Worm (Caenorhabditis elegans) whole organism, L4 larva: ENCODE results near the gene pmt-1.

Experiments used
- F44E2.7 ChIP-seq: fragments of 200-800 bp; sonication (Bioruptor generic); IDR thresholded peaks from 2 replicates; pipeline ENCODE4 v2.1.2; 2022; ENCODE audit warnings: missing genetic modification characterization, missing compliant biosample characterization
- F49E8.2 ChIP-seq: sonication (generic microtip); optimal IDR thresholded peaks from 2 replicates; lab custom pipeline; 2016; ENCODE audit warnings: missing compliant biosample characterization, mild to moderate bottlenecking, missing genetic modification characterization, borderline replicate concordance
- T20F7.1 ChIP-seq: fragments of 200-800 bp; sonication (Bioruptor generic); optimal IDR thresholded peaks from 2 replicates; lab custom pipeline; 2018; ENCODE audit warnings: mild to moderate bottlenecking, missing genetic modification characterization, missing compliant biosample characterization
- Y48G9A.11 ChIP-seq: fragments of 200-800 bp; sonication (Bioruptor generic); IDR thresholded peaks from 2 replicates; pipeline ENCODE4 v1.3.6; 2022; ENCODE audit warnings: missing genetic modification reagents, missing genetic modification characterization, missing compliant biosample characterization
- Y5F2A.4 ChIP-seq: fragments of 200-800 bp; sonication (Bioruptor generic); optimal IDR thresholded peaks from 2 replicates; lab custom pipeline; 2018; ENCODE audit warnings: mild to moderate bottlenecking, missing genetic modification characterization, missing compliant biosample characterization
- ZK337.2 ChIP-seq: fragments of 200-800 bp; sonication (Bioruptor generic); IDR thresholded peaks from 2 replicates; pipeline ENCODE4 v1.3.6; 2022; ENCODE audit warnings: missing genetic modification reagents, missing genetic modification characterization, missing compliant biosample characterization
- aly-2 ChIP-seq: sonication (generic microtip); optimal IDR thresholded peaks from 2 replicates; lab custom pipeline; 2018; ENCODE audit warnings: missing biosample characterization, missing genetic modification characterization
- ama-1 ChIP-seq: fragments of 150-350 bp; optimal IDR thresholded peaks from 2 replicates; lab custom pipeline; 2014; ENCODE audit warnings: inconsistent platforms, mixed read lengths
- arid-1 ChIP-seq: fragments of 200-800 bp; sonication (Bioruptor generic); conservative IDR thresholded peaks from 2 replicates; pipeline ENCODE4 v1.3.6; 2022; ENCODE audit warnings: missing genetic modification reagents, missing genetic modification characterization, missing compliant biosample characterization
- ceh-20 ChIP-seq: fragments of 200-800 bp; sonication (Bioruptor generic); IDR thresholded peaks from 2 replicates; pipeline ENCODE4 v1.3.6; 2022; ENCODE audit warnings: missing genetic modification reagents, missing genetic modification characterization, missing compliant biosample characterization
- ceh-28 ChIP-seq: fragments of 150-350 bp; optimal IDR thresholded peaks from 2 replicates; lab custom pipeline; 2014; ENCODE audit warnings: missing biosample characterization, missing genetic modification reagents, missing genetic modification characterization
- ceh-32 ChIP-seq: sonication (generic microtip); optimal IDR thresholded peaks from 2 replicates; lab custom pipeline; 2016; ENCODE audit warnings: mild to moderate bottlenecking, missing genetic modification characterization, missing compliant biosample characterization; ENCODE audit not compliant: poor library complexity
- ceh-44 ChIP-seq: fragments of 200-800 bp; sonication (Bioruptor generic); IDR thresholded peaks from 2 replicates; pipeline ENCODE4 v1.3.6; 2022; ENCODE audit warnings: missing genetic modification reagents, missing genetic modification characterization, missing compliant biosample characterization
- daf-16 ChIP-seq, 3 experiments: sonication (generic microtip); optimal IDR thresholded peaks; 2 replicates each; lab custom pipeline; 2016 to 2017; ENCODE audit warnings: missing genetic modification characterization in 3 of 3, missing genetic modification reagents in 3 of 3, mild to moderate bottlenecking in 2 of 3, missing compliant biosample characterization in 2 of 3, missing biosample characterization in 1 of 3, moderate library complexity in 1 of 3
- dmd-6 ChIP-seq: fragments of 200-800 bp; sonication (Bioruptor generic); IDR thresholded peaks from 2 replicates; pipeline ENCODE4 v1.3.6; 2022; ENCODE audit warnings: missing genetic modification reagents, missing genetic modification characterization, missing compliant biosample characterization
- duxl-1 ChIP-seq: sonication (generic microtip); optimal IDR thresholded peaks from 2 replicates; lab custom pipeline; 2016; ENCODE audit warnings: mild to moderate bottlenecking, missing genetic modification characterization, moderate library complexity, missing compliant biosample characterization; ENCODE audit not compliant: poor library complexity
- dve-1 ChIP-seq: sonication (generic microtip); optimal IDR thresholded peaks from 2 replicates; lab custom pipeline; 2017; ENCODE audit warnings: antibody characterized with exemption, mild to moderate bottlenecking, missing genetic modification characterization, missing compliant biosample characterization; ENCODE audit not compliant: insufficient read depth
- fkh-10 ChIP-seq: fragments of 150-350 bp; optimal IDR thresholded peaks from 2 replicates; lab custom pipeline; 2014; ENCODE audit warnings: missing biosample characterization, missing genetic modification reagents, missing genetic modification characterization
- hif-1 ChIP-seq, 2 experiments: sonication (generic microtip); optimal IDR thresholded peaks; 2 replicates each; lab custom pipeline; 2016 to 2017; ENCODE audit warnings: missing compliant biosample characterization in 2 of 2, missing genetic modification characterization in 2 of 2, missing genetic modification reagents in 2 of 2, missing genotype in 2 of 2, mild to moderate bottlenecking in 1 of 2
- hlh-30 ChIP-seq: sonication (generic microtip); optimal IDR thresholded peaks from 2 replicates; lab custom pipeline; 2017; ENCODE audit warnings: antibody characterized with exemption, mild to moderate bottlenecking, missing genetic modification characterization, missing compliant biosample characterization; ENCODE audit not compliant: insufficient read depth
- lin-15B ChIP-seq: fragments of 150-350 bp; sonication (generic microtip); optimal IDR thresholded peaks from 3 replicates; lab custom pipeline; 2014; ENCODE audit warnings: missing biosample characterization, missing genetic modification characterization
- lin-29 ChIP-seq: fragments of 200-800 bp; sonication (Bioruptor generic); IDR thresholded peaks from 2 replicates; pipeline ENCODE4 v1.3.6; 2022; ENCODE audit warnings: missing genetic modification reagents, missing genetic modification characterization, missing compliant biosample characterization
- lin-38 ChIP-seq: fragments of 200-800 bp; sonication (Bioruptor generic); IDR thresholded peaks from 2 replicates; pipeline ENCODE4 v1.3.6; 2022; ENCODE audit warnings: missing genetic modification reagents, missing genetic modification characterization, missing compliant biosample characterization
- lir-3 ChIP-seq: sonication (generic microtip); optimal IDR thresholded peaks from 2 replicates; lab custom pipeline; 2016; ENCODE audit warnings: mild to moderate bottlenecking, missing genetic modification characterization, missing compliant biosample characterization
- madf-5 ChIP-seq, 2 experiments: fragments of 200-800 bp; sonication (Bioruptor generic); IDR thresholded peaks; 2 replicates each; pipeline ENCODE4 v1.3.6; 2022; ENCODE audit warnings: missing compliant biosample characterization in 2 of 2, missing genetic modification characterization in 2 of 2
- mdl-1 ChIP-seq, 2 experiments: fragments of 150-350 bp in 1 of 2; sonication (generic microtip) in 1 of 2; optimal IDR thresholded peaks; 2 replicates each; lab custom pipeline; 2014 to 2017; ENCODE audit warnings: missing biosample characterization in 2 of 2, missing genetic modification characterization in 2 of 2
- mxl-3 ChIP-seq: fragments of 200-800 bp; sonication (Bioruptor generic); optimal IDR thresholded peaks from 2 replicates; lab custom pipeline; 2018; ENCODE audit warnings: mild to moderate bottlenecking, missing genetic modification characterization, missing compliant biosample characterization
- nhr-10 ChIP-seq: fragments of 150-350 bp; optimal IDR thresholded peaks from 2 replicates; lab custom pipeline; 2014; ENCODE audit warnings: missing biosample characterization, missing genetic modification characterization
- nhr-102 ChIP-seq: sonication (generic microtip); optimal IDR thresholded peaks from 2 replicates; lab custom pipeline; 2016; ENCODE audit warnings: mild to moderate bottlenecking, missing genetic modification characterization, moderate library complexity, missing compliant biosample characterization
- nhr-237 ChIP-seq: sonication (generic microtip); optimal IDR thresholded peaks from 2 replicates; lab custom pipeline; 2017; ENCODE audit warnings: missing biosample characterization, missing genetic modification characterization
- nhr-25 ChIP-seq: sonication (generic microtip); optimal IDR thresholded peaks from 2 replicates; lab custom pipeline; 2017; ENCODE audit warnings: missing genetic modification characterization, mild to moderate bottlenecking, missing compliant biosample characterization, antibody characterized with exemption, moderate library complexity, borderline replicate concordance; ENCODE audit not compliant: insufficient read depth
- nhr-28 ChIP-seq: fragments of 150-350 bp; optimal IDR thresholded peaks from 2 replicates; lab custom pipeline; 2014; ENCODE audit warnings: missing biosample characterization, missing genetic modification characterization
- nhr-6 ChIP-seq: fragments of 150-350 bp; optimal IDR thresholded peaks from 2 replicates; lab custom pipeline; 2014; ENCODE audit warnings: missing biosample characterization, missing genetic modification characterization
- nhr-77 ChIP-seq: fragments of 150-350 bp; optimal IDR thresholded peaks from 2 replicates; lab custom pipeline; 2014; ENCODE audit warnings: missing biosample characterization, missing genetic modification characterization
- pqm-1 ChIP-seq: sonication (generic microtip); optimal IDR thresholded peaks from 2 replicates; lab custom pipeline; 2017; ENCODE audit warnings: missing biosample characterization, missing genetic modification characterization
- rbr-2 ChIP-seq: sonication (generic microtip); optimal IDR thresholded peaks from 2 replicates; lab custom pipeline; 2016; ENCODE audit warnings: missing genotype, missing genetic modification characterization, missing compliant biosample characterization
- saeg-2 ChIP-seq: fragments of 200-800 bp; sonication (Bioruptor generic); IDR thresholded peaks from 2 replicates; pipeline ENCODE4 v1.3.6; 2022; ENCODE audit warnings: missing genetic modification reagents, missing genetic modification characterization, missing compliant biosample characterization
- sdz-12 ChIP-seq: fragments of 200-800 bp; sonication (Bioruptor generic); optimal IDR thresholded peaks from 2 replicates; lab custom pipeline; 2018; ENCODE audit warnings: mild to moderate bottlenecking, missing genetic modification characterization, missing compliant biosample characterization
- snpc-1.2 ChIP-seq: fragments of 200-800 bp; sonication (Bioruptor generic); IDR thresholded peaks from 2 replicates; pipeline ENCODE4 v1.3.6; 2022; ENCODE audit warnings: missing genetic modification reagents, missing genetic modification characterization, missing compliant biosample characterization
- spr-1 ChIP-seq: sonication (generic microtip); optimal IDR thresholded peaks from 2 replicates; lab custom pipeline; 2016; ENCODE audit warnings: mild to moderate bottlenecking, missing genetic modification characterization, missing compliant biosample characterization
- unc-39 ChIP-seq: sonication (generic microtip); optimal IDR thresholded peaks from 2 replicates; lab custom pipeline; 2017; ENCODE audit warnings: missing biosample characterization, missing genetic modification characterization
- unc-62 ChIP-seq, 3 experiments: fragments of 150-350 bp in 1 of 3; sonication (generic microtip); optimal IDR thresholded peaks in 2 of 3; peaks in 1 of 3; 1 replicate in 1 of 3; 2 replicates in 2 of 3; lab custom pipeline; 2014 to 2017; ENCODE audit warnings: missing biosample characterization in 3 of 3, missing genetic modification characterization in 3 of 3, missing genetic modification reagents in 3 of 3, missing genotype in 1 of 3
- zag-1 ChIP-seq: fragments of 150-350 bp; optimal IDR thresholded peaks from 2 replicates; lab custom pipeline; 2014; ENCODE audit warnings: missing biosample characterization, missing genetic modification characterization
- zfp-3 ChIP-seq: fragments of 200-800 bp; sonication (Bioruptor generic); conservative IDR thresholded peaks from 2 replicates; pipeline ENCODE4 v1.3.6; 2022; ENCODE audit warnings: missing genetic modification reagents, missing genetic modification characterization, missing compliant biosample characterization

Gene pmt-1

ce11 chrII:5309720-5310119 lies 27.4 kb upstream of the pmt-1 start:
- TF ChIP-seq lin-15B (tag; lab: Kevin White, UChicago) (no peak), unc-62 (GFP tag; optimal IDR thresholded peaks at IDR 0.05 in 1 of 2; lab: Kevin White, UChicago) (peak in 1 of 2 experiments; percentile 91), unc-62 (tag; optimal IDR thresholded peaks at IDR 0.05; lab: Kevin White, UChicago) (no peak), pqm-1 (tag; lab: Kevin White, UChicago) (no peak)
- TF ChIP-seq, all 104 proteins: peak for 1

- no peak for TF ChIP-seq lin-38 (GFP tag; lab: Robert Waterston, UW)
- no peak for TF ChIP-seq nhr-25 (tag; lab: Kevin White, UChicago)
- peak in 1 of 2 experiments; percentile 38 for TF ChIP-seq daf-16 (GFP tag; optimal IDR thresholded peaks at IDR 0.05; lab: Kevin White, UChicago)
- TF ChIP-seq daf-16 (tag; optimal IDR thresholded peaks at IDR 0.05; lab: Kevin White, UChicago), result no peak
- peak in 1 of 2 experiments; percentile 35 for TF ChIP-seq unc-62 (GFP tag; optimal IDR thresholded peaks at IDR 0.05 in 1 of 2; lab: Kevin White, UChicago)
- TF ChIP-seq unc-62 (tag; optimal IDR thresholded peaks at IDR 0.05; lab: Kevin White, UChicago), result no peak
- TF ChIP-seq nhr-77 (tag; lab: Kevin White, UChicago), result no peak
Measured at ce11 chrII:5308961-5309360, 26.6 kb upstream of the pmt-1 start.

DNA sequence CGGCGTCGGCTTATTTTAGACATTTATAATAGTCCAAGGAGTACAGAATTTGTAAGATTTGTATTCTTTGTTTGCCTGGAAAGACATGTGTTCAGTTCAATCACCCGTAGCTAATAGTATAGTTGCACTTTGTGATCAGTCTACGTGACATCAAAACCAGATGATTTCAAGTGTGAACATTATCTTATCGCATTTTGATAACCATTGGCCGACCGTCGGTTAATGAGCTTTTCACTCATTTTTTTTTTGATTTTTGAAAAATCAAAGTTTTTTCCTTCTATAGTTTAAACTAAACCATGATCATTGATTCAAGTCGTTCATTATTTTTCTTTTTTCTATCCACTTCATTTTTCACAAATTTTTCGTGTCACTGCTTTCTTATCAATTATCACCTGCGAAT lies 24.9 kb upstream of the pmt-1 start:
- TF ChIP-seq dve-1 (tag; lab: Kevin White, UChicago) (peak; percentile 44), hlh-30 (tag; lab: Kevin White, UChicago) (peak; percentile 65), zfp-3 (GFP tag; lab: Robert Waterston, UW) (no peak), Y5F2A.4 (GFP tag; lab: Kevin White, UChicago) (no peak), aly-2 (tag; lab: Kevin White, UChicago) (no peak), zag-1 (tag; lab: Kevin White, UChicago) (no peak), nhr-237 (no peak), unc-39 (tag; lab: Kevin White, UChicago) (no peak), rbr-2 (no peak), ceh-32 (tag; lab: Kevin White, UChicago) (no peak), dmd-6 (GFP tag; lab: Robert Waterston, UW) (peak; percentile 61), Y48G9A.11 (no peak), lir-3 (tag; lab: Kevin White, UChicago) (no peak), hif-1 (tag; optimal IDR thresholded peaks at IDR 0.05; lab: Kevin White, UChicago) (peak in 1 of 2 experiments; percentile 25), ama-1 (no peak), snpc-1.2 (GFP tag; lab: Robert Waterston, UW) (no peak), madf-5 (GFP tag; IDR thresholded peaks at IDR 0.05; lab: Robert Waterston, UW) (no peak), lin-29 (GFP tag; lab: Robert Waterston, UW) (no peak), nhr-28 (tag; lab: Kevin White, UChicago) (peak; percentile 77), ceh-44 (GFP tag; lab: Robert Waterston, UW) (no peak), ceh-28 (tag; lab: Kevin White, UChicago) (no peak), F44E2.7 (GFP tag; lab: Robert Waterston, UW) (no peak), ZK337.2 (GFP tag; lab: Robert Waterston, UW) (no peak), F49E8.2 (tag; lab: Kevin White, UChicago) (no peak), arid-1 (no peak), nhr-102 (tag; lab: Kevin White, UChicago) (no peak), nhr-10 (tag; lab: Kevin White, UChicago) (no peak), mxl-3 (GFP tag; lab: Kevin White, UChicago) (no peak), sdz-12 (GFP tag; lab: Kevin White, UChicago) (no peak), T20F7.1 (GFP tag; lab: Kevin White, UChicago) (no peak), fkh-10 (GFP tag; lab: Kevin White, UChicago) (no peak), spr-1 (tag; lab: Kevin White, UChicago) (no peak), duxl-1 (tag; lab: Kevin White, UChicago) (no peak), unc-62 (GFP tag; optimal IDR thresholded peaks at IDR 0.05 in 1 of 2; lab: Kevin White, UChicago) (peak in 1 of 2 experiments; percentile 66), unc-62 (tag; optimal IDR thresholded peaks at IDR 0.05; lab: Kevin White, UChicago) (no peak), nhr-6 (tag; lab: Kevin White, UChicago) (no peak), lin-15B (tag; lab: Kevin White, UChicago) (no peak), saeg-2 (no peak), nhr-77 (tag; lab: Kevin White, UChicago) (peak; percentile 8), mdl-1 (tag; optimal IDR thresholded peaks at IDR 0.05; lab: Kevin White, UChicago) (peak in 1 of 2 experiments; percentile 53), ceh-20 (GFP tag; lab: Robert Waterston, UW) (no peak), pqm-1 (tag; lab: Kevin White, UChicago) (peak; percentile 63)
